Fruit fly (Drosophila melanogaster) whole organism, embryonic: ENCODE measurements around the gene sit.

Experiments
- Bdp1 ChIP-seq: fragments of 200-800 bp; sonication (Bioruptor generic); optimal IDR thresholded peaks from 3 replicates; lab custom pipeline; 2016; ENCODE audit warnings: missing biosample characterization, missing genetic modification characterization
- CG10267 ChIP-seq: fragments of 200-800 bp; sonication (Bioruptor generic); optimal IDR thresholded peaks from 2 replicates; lab custom pipeline; 2018; ENCODE audit warnings: missing biosample characterization, mild to moderate bottlenecking, missing genetic modification characterization, moderate library complexity
- CG10431 ChIP-seq: fragments of 200-800 bp; sonication (Bioruptor generic); optimal IDR thresholded peaks from 3 replicates; lab custom pipeline; 2018; ENCODE audit warnings: missing biosample characterization, mild to moderate bottlenecking, missing genetic modification characterization
- CG11085 ChIP-seq: fragments of 200-800 bp; sonication (Bioruptor generic); IDR thresholded peaks from 2 replicates; pipeline ENCODE4 v1.3.6; 2022; ENCODE audit warnings: missing biosample characterization, missing genetic modification characterization
- CG13123 ChIP-seq: fragments of 200-800 bp; sonication (Bioruptor generic); optimal IDR thresholded peaks from 2 replicates; lab custom pipeline; 2016; ENCODE audit warnings: missing biosample characterization, missing genetic modification characterization
- CG14050 ChIP-seq: fragments of 200-800 bp; sonication (Bioruptor generic); IDR thresholded peaks from 3 replicates; pipeline ENCODE4 v1.3.6; 2022; ENCODE audit warnings: missing biosample characterization, missing genetic modification characterization
- CG14710 ChIP-seq: fragments of 200-800 bp; sonication (Bioruptor generic); optimal IDR thresholded peaks from 3 replicates; lab custom pipeline; 2019; ENCODE audit warnings: missing biosample characterization, mild to moderate bottlenecking, missing genetic modification characterization, moderate library complexity
- CG15479 ChIP-seq: fragments of 200-800 bp; sonication (Bioruptor generic); optimal IDR thresholded peaks from 3 replicates; lab custom pipeline; 2019; ENCODE audit warnings: missing biosample characterization, mild to moderate bottlenecking, missing genetic modification characterization, moderate library complexity
- CG17359 ChIP-seq: fragments of 200-800 bp; sonication (Bioruptor generic); optimal IDR thresholded peaks from 3 replicates; lab custom pipeline; 2018; ENCODE audit warnings: missing biosample characterization, mild to moderate bottlenecking, missing genetic modification characterization, moderate library complexity
- CG17361 ChIP-seq: fragments of 200-800 bp; sonication (Bioruptor generic); IDR thresholded peaks from 3 replicates; pipeline ENCODE4 v1.3.6; 2022; ENCODE audit warnings: missing biosample characterization, missing genetic modification characterization
- CG17568 ChIP-seq: fragments of 200-800 bp; sonication (Bioruptor generic); optimal IDR thresholded peaks from 2 replicates; lab custom pipeline; 2018; ENCODE audit warnings: missing biosample characterization, mild to moderate bottlenecking, missing genetic modification characterization, moderate library complexity
- CG17829 ChIP-seq: fragments of 200-800 bp; optimal IDR thresholded peaks from 2 replicates; lab custom pipeline; 2019; ENCODE audit warnings: missing biosample characterization, mild to moderate bottlenecking, missing genetic modification characterization, moderate library complexity
- CG17912 ChIP-seq: fragments of 200-800 bp; sonication (Bioruptor generic); optimal IDR thresholded peaks from 2 replicates; lab custom pipeline; 2018; ENCODE audit warnings: missing biosample characterization, mild to moderate bottlenecking, missing genetic modification characterization
- CG2120 ChIP-seq: fragments of 200-800 bp; sonication (Bioruptor generic); optimal IDR thresholded peaks from 3 replicates; lab custom pipeline; 2016; ENCODE audit warnings: missing biosample characterization, missing genetic modification characterization
- CG2202 ChIP-seq: fragments of 200-800 bp; sonication (Bioruptor generic); optimal IDR thresholded peaks from 2 replicates; lab custom pipeline; 2018; ENCODE audit warnings: missing biosample characterization, mild to moderate bottlenecking, missing genetic modification characterization
- CG30403 ChIP-seq: fragments of 200-800 bp; sonication (Bioruptor generic); optimal IDR thresholded peaks from 3 replicates; lab custom pipeline; 2016; ENCODE audit warnings: missing biosample characterization, missing genetic modification characterization
- CG31365 ChIP-seq: fragments of 200-800 bp; sonication (Bioruptor generic); optimal IDR thresholded peaks from 2 replicates; lab custom pipeline; 2018; ENCODE audit warnings: missing biosample characterization, mild to moderate bottlenecking, missing genetic modification characterization
- CG34376 ChIP-seq: fragments of 200-800 bp; sonication (Bioruptor generic); optimal IDR thresholded peaks from 2 replicates; lab custom pipeline; 2018; ENCODE audit warnings: missing biosample characterization, mild to moderate bottlenecking, missing genetic modification characterization
- CG3838 ChIP-seq: fragments of 200-800 bp; sonication (Bioruptor generic); optimal IDR thresholded peaks from 3 replicates; lab custom pipeline; 2016; ENCODE audit warnings: missing biosample characterization, missing genetic modification characterization
- CG4404 ChIP-seq: fragments of 200-800 bp; sonication (Bioruptor generic); IDR thresholded peaks from 2 replicates; pipeline ENCODE4 v1.3.6; 2022; ENCODE audit warnings: missing biosample characterization, missing genetic modification characterization
- CG6683 ChIP-seq: fragments of 200-800 bp; sonication (Bioruptor generic); optimal IDR thresholded peaks from 2 replicates; lab custom pipeline; 2017; ENCODE audit warnings: missing biosample characterization, mild to moderate bottlenecking, missing genetic modification characterization, missing genetic modification reagents
- CG7963 ChIP-seq: fragments of 200-800 bp; sonication (Bioruptor generic); IDR thresholded peaks from 3 replicates; pipeline ENCODE4 v1.3.6; 2022; ENCODE audit warnings: missing biosample characterization, missing genetic modification characterization; ENCODE audit not compliant: partially characterized antibody
- CG9876 ChIP-seq: fragments of 200-800 bp; sonication (Bioruptor generic); optimal IDR thresholded peaks from 2 replicates; lab custom pipeline; 2016; ENCODE audit warnings: missing biosample characterization, missing genetic modification characterization
- CG9932 ChIP-seq: fragments of 200-800 bp; sonication (Bioruptor generic); IDR thresholded peaks from 2 replicates; pipeline ENCODE4 v1.3.6; 2022; ENCODE audit warnings: missing biosample characterization, missing genetic modification characterization
- Dbx ChIP-seq: fragments of 200-800 bp; sonication (Bioruptor generic); IDR thresholded peaks from 3 replicates; pipeline ENCODE4 v1.3.6; 2022; ENCODE audit warnings: missing biosample characterization, missing genetic modification characterization
- Doc2 ChIP-seq: fragments of 200-800 bp; sonication (Bioruptor generic); IDR thresholded peaks from 2 replicates; pipeline ENCODE4 v1.3.6; 2022; ENCODE audit warnings: missing biosample characterization, missing genetic modification characterization
- Drgx ChIP-seq: fragments of 200-800 bp; sonication (Bioruptor generic); IDR thresholded peaks from 2 replicates; pipeline ENCODE4 v1.3.6; 2022; ENCODE audit warnings: missing biosample characterization, missing genetic modification characterization
- Gug ChIP-seq: fragments of 200-800 bp; sonication (Bioruptor generic); IDR thresholded peaks from 4 replicates; pipeline ENCODE4 v1.3.6; 2022; ENCODE audit warnings: missing biosample characterization, missing genetic modification characterization
- H2.0 ChIP-seq: fragments of 200-800 bp; sonication (Bioruptor generic); IDR thresholded peaks from 2 replicates; pipeline ENCODE4 v1.3.6; 2022; ENCODE audit warnings: missing biosample characterization, missing genetic modification characterization
- HHEX ChIP-seq: fragments of 200-800 bp; sonication (Bioruptor generic); optimal IDR thresholded peaks from 3 replicates; lab custom pipeline; 2017; ENCODE audit warnings: missing biosample characterization, mild to moderate bottlenecking, missing genetic modification characterization, missing genetic modification reagents
- Hey ChIP-seq: fragments of 200-800 bp; sonication (Bioruptor generic); optimal IDR thresholded peaks from 3 replicates; lab custom pipeline; 2018; ENCODE audit warnings: missing biosample characterization, mild to moderate bottlenecking, missing genetic modification characterization
- NfI ChIP-seq: fragments of 200-800 bp; sonication (Bioruptor generic); optimal IDR thresholded peaks from 3 replicates; lab custom pipeline; 2018; ENCODE audit warnings: missing biosample characterization, mild to moderate bottlenecking, missing genetic modification characterization, moderate library complexity
- Side ChIP-seq: fragments of 200-800 bp; sonication (Bioruptor generic); optimal IDR thresholded peaks from 2 replicates; lab custom pipeline; 2016; ENCODE audit warnings: missing biosample characterization, missing genetic modification characterization
- Xbp1 ChIP-seq: fragments of 200-800 bp; sonication (Bioruptor generic); optimal IDR thresholded peaks from 3 replicates; lab custom pipeline; 2016; ENCODE audit warnings: missing biosample characterization, mild to moderate bottlenecking, missing genetic modification characterization
- chm ChIP-seq: fragments of 200-800 bp; sonication (Bioruptor generic); IDR thresholded peaks from 2 replicates; pipeline ENCODE4 v1.3.6; 2022; ENCODE audit warnings: missing biosample characterization, missing genetic modification characterization
- cwo ChIP-seq: fragments of 200-800 bp; sonication (Bioruptor generic); optimal IDR thresholded peaks from 3 replicates; lab custom pipeline; 2017; ENCODE audit warnings: missing biosample characterization, missing genetic modification characterization, mild to moderate bottlenecking, moderate library complexity, missing genetic modification reagents
- da ChIP-seq: fragments of 200-800 bp; sonication (Bioruptor generic); optimal IDR thresholded peaks from 2 replicates; lab custom pipeline; 2016; ENCODE audit warnings: missing biosample characterization, missing genetic modification characterization
- dmrt11E ChIP-seq: fragments of 200-800 bp; sonication (Bioruptor generic); optimal IDR thresholded peaks from 3 replicates; lab custom pipeline; 2018; ENCODE audit warnings: missing biosample characterization, mild to moderate bottlenecking, missing genetic modification characterization, moderate library complexity
- ftz-f1 ChIP-seq: fragments of 200-800 bp; sonication (Bioruptor generic); optimal IDR thresholded peaks from 2 replicates; lab custom pipeline; 2016; ENCODE audit warnings: missing biosample characterization, missing genetic modification characterization
- hb ChIP-seq: fragments of 200-800 bp; sonication (Bioruptor generic); IDR thresholded peaks from 3 replicates; pipeline ENCODE4 v1.3.6; 2022; ENCODE audit warnings: missing biosample characterization, missing genetic modification characterization; ENCODE audit not compliant: partially characterized antibody
- hbn ChIP-seq: fragments of 200-800 bp; sonication (Bioruptor generic); IDR thresholded peaks from 2 replicates; pipeline ENCODE4 v1.3.6; 2022; ENCODE audit warnings: missing biosample characterization, missing genetic modification characterization; ENCODE audit not compliant: partially characterized antibody
- jigr1 ChIP-seq: fragments of 200-800 bp; sonication (Bioruptor generic); IDR thresholded peaks from 3 replicates; pipeline ENCODE4 v1.3.6; 2022; ENCODE audit warnings: missing biosample characterization, missing genetic modification characterization
- maf-S ChIP-seq: fragments of 200-800 bp; sonication (Bioruptor generic); optimal IDR thresholded peaks from 2 replicates; lab custom pipeline; 2016; ENCODE audit warnings: missing biosample characterization, missing genetic modification characterization
- org-1 ChIP-seq: fragments of 200-800 bp; sonication (Bioruptor generic); optimal IDR thresholded peaks from 2 replicates; lab custom pipeline; 2017; ENCODE audit warnings: missing biosample characterization, missing genetic modification characterization
- seq ChIP-seq: fragments of 200-800 bp; sonication (Bioruptor generic); IDR thresholded peaks from 2 replicates; pipeline ENCODE4 v1.3.6; 2022; ENCODE audit warnings: missing biosample characterization, missing genetic modification characterization
- shn ChIP-seq: fragments of 200-800 bp; sonication (Bioruptor generic); optimal IDR thresholded peaks from 3 replicates; lab custom pipeline; 2016; ENCODE audit warnings: missing biosample characterization, missing genetic modification characterization
- slp2 ChIP-seq: fragments of 200-800 bp; sonication (Bioruptor generic); optimal IDR thresholded peaks from 2 replicates; lab custom pipeline; 2016; ENCODE audit warnings: missing biosample characterization, missing genetic modification characterization
- sug ChIP-seq: fragments of 200-800 bp; optimal IDR thresholded peaks from 2 replicates; lab custom pipeline; 2019; ENCODE audit warnings: missing biosample characterization, mild to moderate bottlenecking, missing genetic modification characterization, moderate library complexity
- vfl ChIP-seq: fragments of 200-800 bp; sonication (Bioruptor generic); optimal IDR thresholded peaks from 2 replicates; lab custom pipeline; 2016; ENCODE audit warnings: missing biosample characterization, missing genetic modification characterization
- yki ChIP-seq: fragments of >200 bp; optimal IDR thresholded peaks from 3 replicates; lab custom pipeline; 2018

The sit gene

dm6 chr3R:22528264-22529158 lies 33.9 kb downstream of the sit start, which contains the start of gene CG5346 (continued):
- no peak for TF ChIP-seq CG11085 (GFP tag; lab: Robert Waterston, UW)
- no peak for TF ChIP-seq sug (tag; lab: Kevin White, UChicago)
- TF ChIP-seq CG7963 (GFP tag; lab: Robert Waterston, UW), result peak; percentile 89
- peak; percentile 16 for TF ChIP-seq CG14710 (tag; lab: Kevin White, UChicago)
- TF ChIP-seq CG17361 (GFP tag; lab: Robert Waterston, UW), result 0 out of 3 replicates have a peak, but pooled peaks have one; percentile 19
- no peak for TF ChIP-seq CG31365 (tag; lab: Kevin White, UChicago)
- TF ChIP-seq CG13123 (GFP tag; lab: Kevin White, UChicago), result no peak
- no peak for TF ChIP-seq CG15479
- no peak for TF ChIP-seq Hey
- TF ChIP-seq CG2202 (tag; lab: Kevin White, UChicago), result no peak
- TF ChIP-seq CG17568 (GFP tag; lab: Kevin White, UChicago), result no peak
- TF ChIP-seq Xbp1 (GFP tag; lab: Kevin White, UChicago), result no peak
- TF ChIP-seq CG9876 (GFP tag; lab: Kevin White, UChicago), result no peak
- peak; percentile 84 for TF ChIP-seq hbn (GFP tag; lab: Robert Waterston, UW)
- TF ChIP-seq CG17912 (GFP tag; lab: Kevin White, UChicago), result no peak
- TF ChIP-seq ftz-f1 (GFP tag; lab: Kevin White, UChicago), result no peak
- peak; percentile 84 for TF ChIP-seq hb (GFP tag; lab: Robert Waterston, UW)
- no peak; the same call in 1 of the 2 replicates for TF ChIP-seq chm
- no peak for TF ChIP-seq CG17359 (tag; lab: Kevin White, UChicago)
- no peak for TF ChIP-seq Bdp1
- TF ChIP-seq dmrt11E, result no peak
- no peak for TF ChIP-seq jigr1
- no peak for TF ChIP-seq CG17829 (tag; lab: Kevin White, UChicago)
- TF ChIP-seq CG34376 (GFP tag; lab: Kevin White, UChicago), result no peak
- no peak; the same call in 1 of the 2 replicates for TF ChIP-seq Drgx (GFP tag; lab: Robert Waterston, UW)
- TF ChIP-seq seq (GFP tag; lab: Robert Waterston, UW), result no peak
- no peak for TF ChIP-seq Side
- peak; percentile 38; the same call in 1 of the 2 replicates for TF ChIP-seq CG9932 (GFP tag; lab: Robert Waterston, UW)
- TF ChIP-seq Gug (GFP tag; lab: Robert Waterston, UW), result no peak
- TF ChIP-seq CG10267, result no peak
- TF ChIP-seq H2.0 (GFP tag; lab: Robert Waterston, UW), result no peak
- TF ChIP-seq maf-S (GFP tag; lab: Kevin White, UChicago), result no peak
- no peak for TF ChIP-seq yki (lab: Kevin White, UChicago)
- TF ChIP-seq NfI (GFP tag; lab: Kevin White, UChicago), result no peak
- no peak for TF ChIP-seq CG14050 (GFP tag; lab: Robert Waterston, UW)
- no peak for TF ChIP-seq CG2120 (GFP tag; lab: Kevin White, UChicago)
- TF ChIP-seq CG30403, result no peak
- TF ChIP-seq org-1, result no peak
- TF ChIP-seq slp2 (GFP tag; lab: Kevin White, UChicago), result no peak
- no peak for TF ChIP-seq cwo (GFP tag; lab: Kevin White, UChicago)
- no peak for TF ChIP-seq shn (GFP tag; lab: Kevin White, UChicago)
- no peak for TF ChIP-seq Doc2
- TF ChIP-seq da (GFP tag; lab: Kevin White, UChicago), result no peak
- TF ChIP-seq Dbx (GFP tag; lab: Robert Waterston, UW), result no peak
- no peak for TF ChIP-seq CG10431
- no peak for TF ChIP-seq CG4404 (GFP tag; lab: Robert Waterston, UW)
- TF ChIP-seq CG3838 (GFP tag; lab: Kevin White, UChicago), result no peak
- TF ChIP-seq vfl (GFP tag; lab: Kevin White, UChicago), result no peak
- no peak for TF ChIP-seq HHEX
- TF ChIP-seq CG6683, result no peak
